Fruit fly (Drosophila melanogaster) whole organism, prepupa: ENCODE data around the gene CG15625.

Experiments
- CG10631 ChIP-seq: fragments of 200-800 bp; sonication (Bioruptor generic); optimal IDR thresholded peaks from 2 replicates; lab custom pipeline; 2016; ENCODE audit warnings: missing biosample characterization, missing genetic modification characterization
- CG10669 ChIP-seq: fragments of 200-800 bp; sonication (Bioruptor generic); optimal IDR thresholded peaks from 3 replicates; lab custom pipeline; 2018; ENCODE audit warnings: missing biosample characterization, mild to moderate bottlenecking, missing genetic modification characterization, moderate library complexity
- CG11294 ChIP-seq: fragments of 200-800 bp; sonication (Bioruptor generic); IDR thresholded peaks from 2 replicates; pipeline ENCODE4 v1.3.6; 2022; ENCODE audit warnings: missing biosample characterization, missing genetic modification characterization
- CG11762 ChIP-seq: fragments of 200-800 bp; sonication (Bioruptor generic); optimal IDR thresholded peaks from 3 replicates; lab custom pipeline; 2016; ENCODE audit warnings: missing biosample characterization, missing genetic modification characterization; ENCODE audit not compliant: insufficient read depth
- CG11902 ChIP-seq: fragments of 200-800 bp; sonication (Bioruptor generic); optimal IDR thresholded peaks from 3 replicates; lab custom pipeline; 2016; ENCODE audit warnings: missing biosample characterization, missing genetic modification characterization
- CG15336 ChIP-seq: fragments of 200-800 bp; sonication (Bioruptor generic); IDR thresholded peaks from 2 replicates; pipeline ENCODE4 v1.3.6; 2022; ENCODE audit warnings: missing biosample characterization, missing genetic modification characterization
- CG1621 ChIP-seq: fragments of 200-800 bp; sonication (Bioruptor generic); optimal IDR thresholded peaks from 3 replicates; lab custom pipeline; 2018; ENCODE audit warnings: missing biosample characterization, mild to moderate bottlenecking, missing genetic modification characterization
- CG16779 ChIP-seq: fragments of 200-800 bp; sonication (Bioruptor generic); optimal IDR thresholded peaks from 3 replicates; lab custom pipeline; 2017; ENCODE audit warnings: missing biosample characterization, mild to moderate bottlenecking, missing genetic modification characterization
- CG32006 ChIP-seq: fragments of 200-800 bp; sonication (Bioruptor generic); optimal IDR thresholded peaks from 3 replicates; lab custom pipeline; 2017; ENCODE audit warnings: missing biosample characterization, mild to moderate bottlenecking, missing genetic modification characterization
- CG34406 ChIP-seq: fragments of 200-800 bp; sonication (Bioruptor generic); optimal IDR thresholded peaks from 3 replicates; lab custom pipeline; 2016; ENCODE audit warnings: missing biosample characterization, missing genetic modification characterization
- CG4318 ChIP-seq: fragments of 200-800 bp; sonication (Bioruptor generic); optimal IDR thresholded peaks from 3 replicates; lab custom pipeline; 2017; ENCODE audit warnings: missing biosample characterization, mild to moderate bottlenecking, missing genetic modification characterization
- CG6276 ChIP-seq: fragments of 200-800 bp; sonication (Bioruptor generic); optimal IDR thresholded peaks from 2 replicates; lab custom pipeline; 2017; ENCODE audit warnings: missing biosample characterization, mild to moderate bottlenecking, missing genetic modification characterization
- CG6792 ChIP-seq: fragments of 200-800 bp; sonication (Bioruptor generic); optimal IDR thresholded peaks from 3 replicates; lab custom pipeline; 2016; ENCODE audit warnings: missing biosample characterization, missing genetic modification characterization
- CG6808 ChIP-seq: fragments of 200-800 bp; sonication (Bioruptor generic); optimal IDR thresholded peaks from 3 replicates; lab custom pipeline; 2017; ENCODE audit warnings: missing biosample characterization, missing genetic modification characterization, mild to moderate bottlenecking, moderate library complexity, missing genetic modification reagents
- CG6854 ChIP-seq: fragments of 200-800 bp; sonication (Bioruptor generic); optimal IDR thresholded peaks from 2 replicates; lab custom pipeline; 2017; ENCODE audit warnings: missing biosample characterization, mild to moderate bottlenecking, missing genetic modification characterization
- CG7368 ChIP-seq: fragments of 200-800 bp; sonication (Bioruptor generic); optimal IDR thresholded peaks from 3 replicates; lab custom pipeline; 2016; ENCODE audit warnings: missing biosample characterization, missing genetic modification characterization
- CG9139 ChIP-seq: fragments of 200-800 bp; sonication (Bioruptor generic); optimal IDR thresholded peaks from 3 replicates; lab custom pipeline; 2017; ENCODE audit warnings: missing biosample characterization, mild to moderate bottlenecking, missing genetic modification characterization
- Eip75B ChIP-seq: fragments of 200-800 bp; sonication (Bioruptor generic); optimal IDR thresholded peaks from 3 replicates; lab custom pipeline; 2016; ENCODE audit warnings: missing biosample characterization, missing genetic modification characterization
- Eip78C ChIP-seq: fragments of 200-800 bp; sonication (Bioruptor generic); peaks from one replicate; lab custom pipeline; 2016; ENCODE audit warnings: missing biosample characterization, missing genetic modification characterization
- Ets21C ChIP-seq: fragments of 200-800 bp; sonication (Bioruptor generic); optimal IDR thresholded peaks from 3 replicates; lab custom pipeline; 2016; ENCODE audit warnings: missing biosample characterization, missing genetic modification characterization
- Ets96B ChIP-seq: fragments of 200-800 bp; optimal IDR thresholded peaks from 2 replicates; lab custom pipeline; 2019; ENCODE audit warnings: missing biosample characterization, mild to moderate bottlenecking, missing genetic modification characterization, moderate library complexity
- Hr39 ChIP-seq: fragments of 200-800 bp; sonication (Bioruptor generic); optimal IDR thresholded peaks from 2 replicates; lab custom pipeline; 2016; ENCODE audit warnings: missing biosample characterization, missing genetic modification characterization
- Hr4 ChIP-seq: fragments of 200-800 bp; sonication (Bioruptor generic); optimal IDR thresholded peaks from 3 replicates; lab custom pipeline; 2016; ENCODE audit warnings: missing biosample characterization, missing genetic modification characterization
- Lpt ChIP-seq: fragments of 200-800 bp; sonication (Bioruptor generic); optimal IDR thresholded peaks from 3 replicates; lab custom pipeline; 2016; ENCODE audit warnings: missing biosample characterization, missing genetic modification characterization
- OdsH ChIP-seq: fragments of 200-800 bp; sonication (Bioruptor generic); optimal IDR thresholded peaks from 3 replicates; lab custom pipeline; 2016; ENCODE audit warnings: missing biosample characterization, missing genetic modification characterization
- Smox ChIP-seq: fragments of 200-800 bp; sonication (Bioruptor generic); optimal IDR thresholded peaks from 3 replicates; lab custom pipeline; 2016; ENCODE audit warnings: missing biosample characterization, missing genetic modification characterization
- Sox102F ChIP-seq: fragments of 200-800 bp; sonication (Bioruptor generic); optimal IDR thresholded peaks from 2 replicates; lab custom pipeline; 2016; ENCODE audit warnings: missing biosample characterization, mild to moderate bottlenecking, missing genetic modification characterization
- Sox15 ChIP-seq: fragments of 200-800 bp; sonication (Bioruptor generic); optimal IDR thresholded peaks from 3 replicates; lab custom pipeline; 2016; ENCODE audit warnings: missing biosample characterization, missing genetic modification characterization
- acj6 ChIP-seq: fragments of 200-800 bp; sonication (Bioruptor generic); optimal IDR thresholded peaks from 3 replicates; lab custom pipeline; 2016; ENCODE audit warnings: missing biosample characterization, missing genetic modification characterization
- dsx ChIP-seq: fragments of 200-800 bp; optimal IDR thresholded peaks from 3 replicates; lab custom pipeline; 2019; ENCODE audit warnings: missing biosample characterization, mild to moderate bottlenecking, missing genetic modification characterization, moderate library complexity; ENCODE audit not compliant: poor library complexity, severe bottlenecking
- fd59A ChIP-seq: fragments of 200-800 bp; sonication (Bioruptor generic); optimal IDR thresholded peaks from 2 replicates; lab custom pipeline; 2017; ENCODE audit warnings: missing biosample characterization, mild to moderate bottlenecking, missing genetic modification characterization, missing genetic modification reagents
- fd85E ChIP-seq: fragments of 200-800 bp; sonication (Bioruptor generic); optimal IDR thresholded peaks from 3 replicates; lab custom pipeline; 2016; ENCODE audit warnings: missing biosample characterization, missing genetic modification characterization
- fkh ChIP-seq: fragments of 200-800 bp; sonication (Bioruptor generic); optimal IDR thresholded peaks from 3 replicates; lab custom pipeline; 2017; ENCODE audit warnings: missing biosample characterization, mild to moderate bottlenecking, missing genetic modification characterization, moderate library complexity
- net ChIP-seq: fragments of 200-800 bp; sonication (Bioruptor generic); optimal IDR thresholded peaks from 3 replicates; lab custom pipeline; 2016; ENCODE audit warnings: missing biosample characterization, missing genetic modification characterization
- salr ChIP-seq, 2 experiments: fragments of 200-800 bp; sonication (Bioruptor generic); optimal IDR thresholded peaks; 3 replicates each; lab custom pipeline; 2016 to 2018; ENCODE audit warnings: missing biosample characterization in 2 of 2, missing genetic modification characterization in 2 of 2, mild to moderate bottlenecking in 1 of 2
- spab ChIP-seq: fragments of 200-800 bp; sonication (Bioruptor generic); optimal IDR thresholded peaks from 2 replicates; lab custom pipeline; 2017; ENCODE audit warnings: missing biosample characterization, mild to moderate bottlenecking, missing genetic modification characterization, missing genetic modification reagents
- svp ChIP-seq: fragments of 200-800 bp; sonication (Bioruptor generic); peaks from one replicate; lab custom pipeline; 2016; ENCODE audit warnings: missing biosample characterization, missing genetic modification characterization
- topi ChIP-seq: fragments of 200-800 bp; sonication (Bioruptor generic); optimal IDR thresholded peaks from 3 replicates; lab custom pipeline; 2016; ENCODE audit warnings: missing biosample characterization, missing genetic modification characterization
- vri ChIP-seq: fragments of 200-800 bp; sonication (Bioruptor generic); optimal IDR thresholded peaks from 3 replicates; lab custom pipeline; 2016; ENCODE audit warnings: missing biosample characterization, mild to moderate bottlenecking, missing genetic modification characterization

CG15625 gene

DNA sequence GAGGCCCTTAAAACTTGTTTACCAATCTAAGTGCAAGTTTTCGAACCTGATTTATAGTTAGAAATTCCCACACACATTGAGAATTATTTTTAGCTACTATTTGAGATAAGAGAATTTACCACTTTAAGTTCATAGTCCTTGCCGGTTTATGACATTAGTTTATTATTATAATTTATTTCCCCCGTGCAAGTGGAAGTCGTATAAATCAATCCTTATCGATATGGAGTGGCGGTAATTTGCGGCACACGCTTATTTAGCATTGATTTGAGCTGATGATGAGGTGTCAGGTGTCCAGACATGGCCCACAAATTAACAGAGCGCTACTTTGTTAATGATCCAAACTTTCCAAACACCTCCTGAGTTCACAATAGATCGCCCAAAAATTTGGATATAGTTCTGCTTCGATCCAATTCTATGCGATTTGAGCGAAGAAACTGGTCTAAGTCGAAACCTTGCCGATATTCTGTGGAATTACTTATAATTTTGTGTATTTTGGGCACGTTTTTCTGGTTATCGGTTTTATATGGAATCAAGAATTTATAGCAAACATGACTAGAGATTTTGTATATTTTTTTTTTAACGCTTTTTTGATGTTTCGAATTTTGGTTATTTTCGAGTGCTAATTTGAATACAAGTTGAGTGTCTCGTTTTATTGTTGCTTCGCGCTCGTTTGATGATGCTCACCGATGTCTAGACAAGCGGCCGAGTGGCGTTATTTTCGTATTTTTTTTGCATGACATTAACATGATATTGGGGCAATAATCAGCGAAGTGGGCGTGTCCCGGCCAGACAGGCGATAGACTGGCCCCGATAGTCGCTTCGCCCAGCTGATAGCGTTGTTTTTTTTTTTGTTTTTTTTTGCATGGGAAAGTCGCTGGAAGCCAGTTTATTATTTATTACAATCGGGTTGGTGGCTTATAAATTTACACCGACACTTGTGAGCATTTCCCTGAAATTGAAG is 10.1 kb downstream of the CG15625 start:
- TF ChIP-seq fd59A (no peak), Sox15 (GFP tag; lab: Kevin White, UChicago) (no peak), Eip75B (GFP tag; lab: Kevin White, UChicago) (no peak), Sox102F (no peak), CG15336 (no peak), OdsH (GFP tag; lab: Kevin White, UChicago) (no peak), CG34406 (GFP tag; lab: Kevin White, UChicago) (no peak), Ets21C (GFP tag; lab: Kevin White, UChicago) (no peak), CG9139 (no peak), CG10631 (GFP tag; lab: Kevin White, UChicago) (no peak), CG11762 (GFP tag; lab: Kevin White, UChicago) (no peak), CG6276 (no peak), Hr4 (no peak), CG6792 (GFP tag; lab: Kevin White, UChicago) (no peak), Smox (no peak)

DNA sequence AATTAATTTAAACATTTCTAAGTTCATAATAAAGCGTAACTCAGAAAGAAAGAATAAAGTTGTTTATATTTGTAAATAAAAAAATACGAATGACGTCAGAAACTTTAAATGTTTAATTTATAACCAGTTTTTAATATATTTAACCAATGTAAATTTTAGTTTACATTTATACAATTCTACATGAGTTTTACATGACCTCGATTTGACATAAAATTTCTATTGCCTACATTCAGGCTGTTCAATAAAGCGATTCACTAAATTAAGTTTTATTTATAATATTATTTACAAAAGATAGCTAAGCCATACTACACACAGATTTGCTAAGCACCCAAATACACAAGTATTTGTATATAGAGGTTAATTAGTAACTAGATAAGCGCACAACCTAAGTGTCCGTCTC is 14.0 kb downstream of the CG15625 start:
- TF ChIP-seq OdsH (GFP tag; lab: Kevin White, UChicago) (no peak), svp (GFP tag; lab: Kevin White, UChicago) (peak; percentile 29), net (GFP tag; lab: Kevin White, UChicago) (no peak), CG34406 (GFP tag; lab: Kevin White, UChicago) (no peak), CG6792 (GFP tag; lab: Kevin White, UChicago) (no peak), Ets21C (GFP tag; lab: Kevin White, UChicago) (no peak), salr (GFP tag; optimal IDR thresholded peaks at IDR 0.05; lab: Kevin White, UChicago) (no peak), acj6 (GFP tag; lab: Kevin White, UChicago) (no peak)

DNA sequence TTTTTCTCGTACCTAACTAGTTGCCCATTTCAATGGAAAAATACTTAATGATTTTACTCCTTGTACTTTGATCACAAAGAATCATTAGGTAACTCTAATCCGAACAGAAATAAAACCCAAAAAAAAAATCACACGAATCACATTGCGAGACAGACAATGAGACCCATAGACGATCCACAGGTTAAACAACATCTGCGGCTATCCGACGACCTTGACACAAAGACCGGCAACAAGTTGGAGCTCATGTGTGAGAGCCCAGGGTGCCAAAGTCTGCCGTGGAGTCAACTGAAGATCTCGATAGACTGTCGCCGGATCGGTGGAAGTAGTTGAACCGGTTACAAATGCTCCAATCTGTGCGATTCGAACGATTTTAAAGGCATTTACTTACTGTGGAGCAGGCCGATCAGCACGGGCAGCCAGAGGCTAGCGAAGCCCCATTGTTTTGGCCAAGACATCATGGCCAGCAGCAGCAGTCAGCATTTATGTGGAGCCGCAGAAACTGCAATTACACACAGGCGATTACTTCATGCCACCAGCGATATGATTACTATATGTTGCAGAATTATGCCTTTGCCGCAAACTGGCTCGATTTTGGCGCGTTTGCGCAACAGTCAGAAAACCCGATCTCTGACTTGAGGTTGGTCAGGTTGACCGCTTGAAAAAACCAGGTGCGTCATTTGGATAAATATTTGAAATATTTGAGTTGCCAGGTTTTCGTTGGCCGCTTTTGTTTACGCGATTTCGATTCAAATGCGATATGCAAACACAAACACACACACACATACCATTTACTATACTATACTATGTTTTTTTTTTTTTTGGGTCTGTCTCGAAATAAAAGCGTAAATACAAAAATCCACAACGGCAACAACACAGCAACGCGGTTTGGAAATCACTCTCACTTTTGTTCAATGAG is 15.8 kb downstream of the CG15625 start:
- no peak for TF ChIP-seq CG11902 (GFP tag; lab: Kevin White, UChicago)
- peak; percentile 32 for TF ChIP-seq Eip78C
- TF ChIP-seq fkh (GFP tag; lab: Kevin White, UChicago): peak; percentile 61
- TF ChIP-seq CG1621: peak; percentile 55
- peak; percentile 98 for TF ChIP-seq CG6808

DNA sequence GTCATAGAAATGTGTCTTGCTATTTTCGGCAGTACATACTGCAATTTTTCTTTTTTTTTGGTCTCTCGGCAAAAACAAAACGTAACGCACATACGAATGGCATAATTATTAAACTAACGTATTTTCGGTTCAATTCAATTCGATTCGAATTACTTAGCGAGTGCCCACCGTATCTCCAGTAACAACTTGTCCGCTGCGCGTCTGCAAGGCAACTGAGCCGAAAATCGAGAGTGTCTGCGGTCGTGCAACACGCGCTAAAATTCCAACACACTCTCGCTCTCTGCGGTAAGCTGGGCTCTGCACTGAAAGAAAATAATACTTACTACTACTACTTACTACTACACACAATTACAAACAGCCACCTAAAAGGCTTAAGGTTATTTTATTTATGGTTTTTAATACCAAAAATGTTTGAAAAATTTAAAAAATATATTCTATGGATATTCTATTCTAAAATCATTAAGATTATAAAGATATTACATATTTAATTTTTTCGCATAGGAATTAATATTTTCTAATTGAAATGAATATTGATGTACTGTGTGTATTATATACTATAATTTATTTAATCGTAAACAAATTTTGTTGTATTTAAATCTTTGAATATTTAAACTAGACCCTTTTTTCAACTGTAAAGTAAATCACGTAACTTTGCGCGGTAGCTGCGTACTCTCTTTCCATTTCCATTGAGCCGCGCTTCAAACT is 16.9 kb downstream of the CG15625 start, which contains the start of gene snsl:
snsl (minus strand) TSS at position 217 of the 705 bp plus-strand sequence.
- peak; percentile 69 for TF ChIP-seq CG6276
- TF ChIP-seq CG6854 (GFP tag; lab: Kevin White, UChicago): no peak
- peak; percentile 11 for TF ChIP-seq topi
- TF ChIP-seq vri (GFP tag; lab: Kevin White, UChicago): peak; percentile 36
- TF ChIP-seq Ets21C (GFP tag; lab: Kevin White, UChicago): no peak
- peak; percentile 83 for TF ChIP-seq CG32006 (GFP tag; lab: Kevin White, UChicago)
- TF ChIP-seq CG1621: peak; percentile 6
- peak; percentile 35 for TF ChIP-seq CG11762 (GFP tag; lab: Kevin White, UChicago)
- TF ChIP-seq CG7368: peak; percentile 7
- peak; percentile 69 for TF ChIP-seq spab
- peak; percentile 63 for TF ChIP-seq Lpt
- peak; percentile 37 for TF ChIP-seq Hr39 (GFP tag; lab: Kevin White, UChicago)
- no peak for TF ChIP-seq Eip75B (GFP tag; lab: Kevin White, UChicago)
- no peak for TF ChIP-seq fd85E (GFP tag; lab: Kevin White, UChicago)
- peak; percentile 69 for TF ChIP-seq CG9139
- TF ChIP-seq dsx (GFP tag; lab: Kevin White, UChicago): peak; percentile 72
- TF ChIP-seq net (GFP tag; lab: Kevin White, UChicago): peak; percentile 65
- TF ChIP-seq Ets96B: peak; percentile 70
- TF ChIP-seq CG10669 (GFP tag; lab: Kevin White, UChicago): peak; percentile 28
- TF ChIP-seq CG11902 (GFP tag; lab: Kevin White, UChicago): peak; percentile 11
- no peak for TF ChIP-seq CG11294
- peak; percentile 45 for TF ChIP-seq CG4318 (GFP tag; lab: Kevin White, UChicago)
- TF ChIP-seq CG16779 (tag; lab: Kevin White, UChicago): peak; percentile 25
- peak; percentile 67 for TF ChIP-seq OdsH (GFP tag; lab: Kevin White, UChicago)
- peak; percentile 74 for TF ChIP-seq CG10631 (GFP tag; lab: Kevin White, UChicago)
